Fruit fly (Drosophila melanogaster) whole organism, embryonic: ENCODE measurements around the gene CG12177.

Experiments
- Awh ChIP-seq: fragments of 200-800 bp; sonication (Bioruptor generic); IDR thresholded peaks from 2 replicates; pipeline ENCODE4, ENCODE4 v1.3.6; 2022; ENCODE audit warnings: missing biosample characterization, missing genetic modification characterization
- CG10147 ChIP-seq: fragments of 200-800 bp; sonication (Bioruptor generic); optimal IDR thresholded peaks from 2 replicates; lab custom pipeline; 2019; ENCODE audit warnings: missing biosample characterization, mild to moderate bottlenecking, missing genetic modification characterization, moderate library complexity
- CG11504 ChIP-seq: fragments of 200-800 bp; sonication (Bioruptor generic); optimal IDR thresholded peaks from 3 replicates; lab custom pipeline; 2019; ENCODE audit warnings: missing biosample characterization, mild to moderate bottlenecking, missing genetic modification characterization, moderate library complexity
- CG12744 ChIP-seq: fragments of 200-800 bp; sonication (Bioruptor generic); optimal IDR thresholded peaks from 2 replicates; lab custom pipeline; 2016; ENCODE audit warnings: missing biosample characterization, missing genetic modification characterization
- CG16779 ChIP-seq: fragments of 200-800 bp; sonication (Bioruptor generic); IDR thresholded peaks from 2 replicates; pipeline ENCODE4 v1.3.6; 2022; ENCODE audit warnings: missing biosample characterization, missing genetic modification characterization
- CG2120 ChIP-seq: fragments of 200-800 bp; sonication (Bioruptor generic); optimal IDR thresholded peaks from 3 replicates; lab custom pipeline; 2016; ENCODE audit warnings: missing biosample characterization, missing genetic modification characterization
- CG31224 ChIP-seq: fragments of 200-800 bp; sonication (Bioruptor generic); IDR thresholded peaks from 2 replicates; pipeline ENCODE4 v1.3.6; 2022; ENCODE audit warnings: missing biosample characterization, missing genetic modification characterization
- CG5245 ChIP-seq: fragments of 200-800 bp; sonication (Bioruptor generic); optimal IDR thresholded peaks from 3 replicates; lab custom pipeline; 2016; ENCODE audit warnings: missing biosample characterization, missing genetic modification characterization
- CG8478 ChIP-seq: fragments of >200 bp; optimal IDR thresholded peaks from 2 replicates; lab custom pipeline; 2018
- Tbp ChIP-seq: fragments of >200 bp; optimal IDR thresholded peaks from 2 replicates; lab custom pipeline; 2018; ENCODE audit warnings: missing biosample characterization, missing genetic modification characterization
- ap ChIP-seq: fragments of 200-800 bp; sonication (Bioruptor generic); IDR thresholded peaks from 2 replicates; pipeline ENCODE4 v1.3.6; 2022; ENCODE audit warnings: missing biosample characterization, missing genetic modification characterization
- knrl ChIP-seq: fragments of 200-800 bp; sonication (Bioruptor generic); IDR thresholded peaks from 3 replicates; pipeline ENCODE4 v1.3.6; 2022; ENCODE audit warnings: missing biosample characterization, missing genetic modification characterization; ENCODE audit not compliant: partially characterized antibody
- lov ChIP-seq, 2 experiments: fragments of 200-800 bp in 1 of 2; fragments of >200 bp in 1 of 2; sonication (Bioruptor generic) in 1 of 2; IDR thresholded peaks in 1 of 2; optimal IDR thresholded peaks in 1 of 2; 2 replicates in 1 of 2; 3 replicates in 1 of 2; pipeline versions ENCODE4 v1.3.6 to Lab custom; 2017 to 2022; ENCODE audit warnings: missing biosample characterization in 1 of 2, missing genetic modification characterization in 1 of 2
- sd ChIP-seq: fragments of 200-800 bp; sonication (Bioruptor generic); optimal IDR thresholded peaks from 3 replicates; lab custom pipeline; 2018; ENCODE audit warnings: missing biosample characterization, mild to moderate bottlenecking, missing genetic modification characterization, moderate library complexity

DNA sequence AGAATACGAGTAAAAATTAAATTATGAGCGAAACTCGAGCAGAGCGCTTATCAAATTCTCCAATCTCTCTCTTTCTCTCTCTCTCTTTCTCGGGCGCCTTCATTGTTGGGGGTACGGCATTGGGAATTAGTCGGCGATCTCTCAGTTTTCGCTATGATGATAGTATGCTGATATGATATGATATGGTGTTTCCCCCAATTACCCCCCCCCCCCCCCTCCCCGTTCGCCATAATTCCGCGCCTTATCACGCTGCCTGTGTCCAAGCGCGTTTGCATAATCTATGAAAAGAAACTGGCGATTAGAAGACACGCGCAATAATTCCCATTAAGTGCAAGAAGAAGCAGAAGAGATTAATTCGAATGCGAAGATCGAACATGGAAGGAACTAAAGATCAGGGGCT, 43.5 kb downstream of the CG12177 start:
- no peak for TF ChIP-seq CG5245 (GFP tag; lab: Kevin White, UChicago)
- no peak for TF ChIP-seq CG12744 (GFP tag; lab: Kevin White, UChicago)
- no peak for TF ChIP-seq CG11504 (tag; lab: Kevin White, UChicago)
- TF ChIP-seq CG8478 (lab: Kevin White, UChicago), result no peak
- TF ChIP-seq CG10147 (GFP tag; lab: Kevin White, UChicago), result no peak
- TF ChIP-seq Awh (GFP tag; lab: Robert Waterston, UW), result no peak
- TF ChIP-seq CG16779 (GFP tag; lab: Robert Waterston, UW), result no peak
- no peak for TF ChIP-seq ap (GFP tag; lab: Robert Waterston, UW)
- TF ChIP-seq CG31224 (GFP tag; lab: Robert Waterston, UW), result no peak
- peak; percentile 41 for TF ChIP-seq sd (tag; lab: Kevin White, UChicago)
- no peak for TF ChIP-seq CG2120 (GFP tag; lab: Kevin White, UChicago)
- no peak for TF ChIP-seq lov (optimal IDR thresholded peaks at IDR 0.05; lab: Kevin White, UChicago)
- no peak for TF ChIP-seq lov (GFP tag; IDR thresholded peaks at IDR 0.05; lab: Robert Waterston, UW)
- TF ChIP-seq Tbp, result no peak
- no peak for TF ChIP-seq knrl
